Worm (Caenorhabditis elegans) whole organism, late embryonic: ENCODE data around the gene K02F6.7.

Experiments used
- F13H6.1 ChIP-seq: sonication (generic microtip); optimal IDR thresholded peaks from 2 replicates; lab custom pipeline; 2016; ENCODE audit warnings: missing genetic modification characterization, missing compliant biosample characterization
- K02D7.2 ChIP-seq: sonication (generic microtip); optimal IDR thresholded peaks from 2 replicates; lab custom pipeline; 2017; ENCODE audit warnings: mild to moderate bottlenecking, missing genetic modification characterization, missing compliant biosample characterization
- K09A11.1 ChIP-seq: sonication (generic microtip); optimal IDR thresholded peaks from 2 replicates; lab custom pipeline; 2017; ENCODE audit warnings: antibody characterized with exemption, mild to moderate bottlenecking, missing genetic modification characterization, missing compliant biosample characterization; ENCODE audit not compliant: insufficient read depth
- T23F11.4 ChIP-seq: fragments of 200-800 bp; sonication (Bioruptor generic); optimal IDR thresholded peaks from 2 replicates; lab custom pipeline; 2018; ENCODE audit warnings: mild to moderate bottlenecking, missing genetic modification characterization, missing compliant biosample characterization
- ahr-1 ChIP-seq: sonication (generic microtip); optimal IDR thresholded peaks from 2 replicates; lab custom pipeline; 2016; ENCODE audit warnings: missing genetic modification characterization, missing compliant biosample characterization
- ceh-18 ChIP-seq: sonication (generic microtip); optimal IDR thresholded peaks from 2 replicates; lab custom pipeline; 2016; ENCODE audit warnings: missing genetic modification characterization, missing compliant biosample characterization
- ceh-19 ChIP-seq: fragments of 200-800 bp; sonication (Bioruptor generic); optimal IDR thresholded peaks from 2 replicates; lab custom pipeline; 2018; ENCODE audit warnings: mild to moderate bottlenecking, missing genetic modification characterization, missing compliant biosample characterization
- ceh-31 ChIP-seq: sonication (generic microtip); optimal IDR thresholded peaks from 2 replicates; lab custom pipeline; 2016; ENCODE audit warnings: missing genetic modification characterization, missing compliant biosample characterization
- ceh-45 ChIP-seq: fragments of 200-800 bp; sonication (Bioruptor generic); IDR thresholded peaks from 2 replicates; pipeline ENCODE4 v1.3.6; 2022; ENCODE audit warnings: missing genetic modification reagents, missing genetic modification characterization, missing compliant biosample characterization
- ceh-6 ChIP-seq: fragments of 200-800 bp; sonication (Bioruptor generic); optimal IDR thresholded peaks from 2 replicates; lab custom pipeline; 2018; ENCODE audit warnings: mild to moderate bottlenecking, missing genetic modification characterization, missing compliant biosample characterization
- dmd-4 ChIP-seq: sonication (generic microtip); optimal IDR thresholded peaks from 2 replicates; lab custom pipeline; 2016; ENCODE audit warnings: borderline replicate concordance, missing genetic modification characterization, missing compliant biosample characterization
- dve-1 ChIP-seq: sonication (generic microtip); optimal IDR thresholded peaks from 2 replicates; lab custom pipeline; 2017; ENCODE audit warnings: antibody characterized with exemption, mild to moderate bottlenecking, missing genetic modification characterization, missing compliant biosample characterization
- elt-2 ChIP-seq: sonication (generic microtip); optimal IDR thresholded peaks from 2 replicates; lab custom pipeline; 2016; ENCODE audit warnings: missing genetic modification reagents, missing genetic modification characterization, missing compliant biosample characterization
- elt-4 ChIP-seq: sonication (generic microtip); optimal IDR thresholded peaks from 2 replicates; lab custom pipeline; 2016; ENCODE audit warnings: missing genetic modification characterization, missing compliant biosample characterization
- eyg-1 ChIP-seq: sonication (generic microtip); optimal IDR thresholded peaks from 2 replicates; lab custom pipeline; 2016; ENCODE audit warnings: missing genotype, missing genetic modification characterization, missing compliant biosample characterization
- fax-1 ChIP-seq: sonication (generic microtip); optimal IDR thresholded peaks from 2 replicates; lab custom pipeline; 2016; ENCODE audit warnings: missing genotype, missing genetic modification characterization, missing compliant biosample characterization
- fkh-6 ChIP-seq: sonication (generic microtip); optimal IDR thresholded peaks from 2 replicates; lab custom pipeline; 2016; ENCODE audit warnings: missing genetic modification characterization, missing compliant biosample characterization
- gmeb-2 ChIP-seq: sonication (generic microtip); optimal IDR thresholded peaks from 2 replicates; lab custom pipeline; 2016; ENCODE audit warnings: missing genetic modification characterization, inconsistent platforms, missing compliant biosample characterization
- hlh-13 ChIP-seq: fragments of 200-800 bp; sonication (Bioruptor generic); optimal IDR thresholded peaks from 2 replicates; lab custom pipeline; 2018; ENCODE audit warnings: mild to moderate bottlenecking, missing genetic modification characterization, missing compliant biosample characterization
- hlh-6 ChIP-seq: sonication (generic microtip); optimal IDR thresholded peaks from 2 replicates; lab custom pipeline; 2016; ENCODE audit warnings: missing genotype, missing genetic modification characterization, missing compliant biosample characterization
- nfya-1 ChIP-seq: sonication (generic microtip); optimal IDR thresholded peaks from 2 replicates; lab custom pipeline; 2017; ENCODE audit warnings: missing genetic modification characterization, mild to moderate bottlenecking, missing compliant biosample characterization, antibody characterized with exemption, moderate library complexity
- nhr-232 ChIP-seq: sonication (generic microtip); optimal IDR thresholded peaks from 2 replicates; lab custom pipeline; 2016; ENCODE audit warnings: missing genetic modification characterization, missing compliant biosample characterization
- odd-2 ChIP-seq: sonication (generic microtip); optimal IDR thresholded peaks from 2 replicates; lab custom pipeline; 2017; ENCODE audit warnings: antibody characterized with exemption, mild to moderate bottlenecking, missing genetic modification characterization, missing compliant biosample characterization
- pat-9 ChIP-seq: fragments of 200-800 bp; sonication (Bioruptor generic); optimal IDR thresholded peaks from 2 replicates; lab custom pipeline; 2018; ENCODE audit warnings: mild to moderate bottlenecking, missing genetic modification characterization, moderate library complexity, missing compliant biosample characterization
- pax-1 ChIP-seq: fragments of 150-350 bp; optimal IDR thresholded peaks from 2 replicates; lab custom pipeline; 2014; ENCODE audit warnings: missing biosample characterization, missing genetic modification characterization
- syd-9 ChIP-seq: sonication (generic microtip); optimal IDR thresholded peaks from 2 replicates; lab custom pipeline; 2016; ENCODE audit warnings: mild to moderate bottlenecking, missing genetic modification characterization, moderate library complexity, missing compliant biosample characterization
- tbx-2 ChIP-seq: sonication (generic microtip); optimal IDR thresholded peaks from 2 replicates; lab custom pipeline; 2016; ENCODE audit warnings: missing genetic modification characterization, missing compliant biosample characterization
- ttx-3 ChIP-seq: sonication (generic microtip); optimal IDR thresholded peaks from 2 replicates; lab custom pipeline; 2016; ENCODE audit warnings: missing genetic modification reagents, missing genetic modification characterization, missing compliant biosample characterization
- unc-42 ChIP-seq: sonication (generic microtip); optimal IDR thresholded peaks from 2 replicates; lab custom pipeline; 2016; ENCODE audit warnings: missing genotype, missing genetic modification characterization, missing compliant biosample characterization
- unc-55 ChIP-seq: sonication (generic microtip); optimal IDR thresholded peaks from 2 replicates; lab custom pipeline; 2017; ENCODE audit warnings: missing biosample characterization, missing genetic modification reagents, missing genetic modification characterization

K02F6.7 gene

DNA sequence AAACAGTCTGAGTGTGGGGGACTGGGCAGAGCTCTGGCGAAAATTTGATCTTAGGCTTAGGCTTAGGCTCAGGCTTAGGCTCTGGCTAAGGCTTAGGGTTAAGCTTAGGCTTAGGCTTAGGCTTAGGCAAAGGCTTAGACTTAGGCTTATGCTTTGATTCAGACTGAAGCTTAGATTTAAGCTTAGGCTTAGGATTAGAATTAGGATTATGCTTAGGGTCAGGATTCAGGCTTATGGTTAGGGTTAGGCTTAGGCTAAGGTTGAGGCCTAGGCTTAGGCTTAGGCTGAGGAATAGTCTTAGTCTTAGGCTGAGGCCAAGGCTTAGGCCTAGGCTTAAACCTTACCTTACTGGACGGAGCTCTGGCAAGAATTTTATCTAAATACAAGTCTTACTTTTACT, 10.8 kb downstream of the K02F6.7 start:
- peak; percentile 69 for TF ChIP-seq dve-1
- no peak for TF ChIP-seq ceh-31

DNA sequence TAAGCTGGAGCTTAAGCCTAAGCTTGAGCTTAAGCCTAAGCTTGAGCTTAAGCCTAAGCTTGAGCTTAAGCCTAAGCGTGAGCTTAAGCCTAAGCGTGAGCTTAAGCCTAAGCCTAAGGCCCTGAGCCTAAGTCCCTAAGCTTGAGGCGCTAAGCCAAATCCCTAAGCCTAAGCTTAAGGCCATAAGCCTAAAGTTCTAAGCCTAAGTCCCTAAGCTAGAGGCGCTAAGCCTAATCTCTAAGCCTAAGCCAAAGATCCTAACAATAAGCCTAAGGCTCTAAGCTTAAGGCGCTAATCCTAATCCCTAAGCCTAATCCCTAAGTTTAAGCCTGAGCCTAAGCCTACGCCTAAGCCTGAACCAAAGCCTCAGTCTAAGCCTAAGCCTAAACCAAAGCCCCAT, 12.0 kb downstream of the K02F6.7 start:
- TF ChIP-seq T23F11.4 (GFP tag; lab: Kevin White, UChicago) (no peak), fax-1 (tag; lab: Kevin White, UChicago) (no peak), dve-1 (peak; percentile 100), ttx-3 (no peak)

DNA sequence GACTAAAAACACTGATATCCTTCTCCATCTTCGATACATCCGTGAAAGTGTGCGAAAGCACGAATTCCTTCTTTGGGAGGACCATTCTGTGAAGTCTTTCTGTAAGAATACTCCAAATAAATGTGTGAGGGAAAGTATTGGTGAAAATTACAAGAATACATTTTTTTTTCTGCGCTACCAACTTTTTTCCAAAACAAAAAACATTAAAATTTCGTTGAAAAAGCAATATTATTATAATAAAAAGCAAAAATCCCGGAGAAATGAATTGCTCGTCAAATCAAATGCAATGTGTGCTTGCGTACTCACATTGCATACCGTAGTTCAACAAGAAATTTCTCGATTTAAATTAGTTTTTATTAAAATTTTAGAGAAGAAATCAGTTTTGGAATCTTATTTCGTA, 15.7 kb downstream of the K02F6.7 start, which contains the start of gene bath-13:
Gene bath-13, minus strand, starts transcription at position 101 of the 400 bp plus-strand sequence.
- TF ChIP-seq fkh-6 (tag; lab: Kevin White, UChicago): no peak
- TF ChIP-seq ceh-45: no peak
- TF ChIP-seq elt-2: no peak
- TF ChIP-seq dve-1: no peak
- no peak for TF ChIP-seq hlh-6 (tag; lab: Kevin White, UChicago)
- TF ChIP-seq eyg-1 (tag; lab: Kevin White, UChicago): no peak
- no peak for TF ChIP-seq syd-9
- no peak for TF ChIP-seq ceh-31

DNA sequence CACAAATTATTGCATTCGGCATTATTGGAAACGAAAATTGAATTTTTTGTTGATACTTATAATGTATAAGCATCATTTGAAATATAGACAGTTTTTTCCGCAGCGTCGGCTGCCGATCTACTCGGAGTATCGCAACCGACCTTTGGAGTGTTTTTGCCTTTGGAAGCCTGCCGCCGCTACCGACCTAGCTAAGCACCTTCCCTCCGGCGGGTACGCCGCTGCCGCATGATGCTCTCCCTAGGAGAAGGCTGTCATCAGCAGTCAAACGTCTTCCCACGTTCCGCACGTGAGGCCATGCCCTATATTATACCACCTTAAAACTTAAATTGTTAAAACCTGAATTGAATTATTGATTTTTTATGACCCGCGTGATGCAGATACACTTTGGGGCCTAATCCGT, 19.2 kb downstream of the K02F6.7 start:
- no peak for TF ChIP-seq eyg-1 (tag; lab: Kevin White, UChicago)
- no peak for TF ChIP-seq tbx-2 (tag; lab: Kevin White, UChicago)
- TF ChIP-seq K09A11.1 (tag; lab: Kevin White, UChicago): no peak
- no peak for TF ChIP-seq ceh-19
- no peak for TF ChIP-seq nhr-232 (tag; lab: Kevin White, UChicago)
- no peak for TF ChIP-seq dmd-4 (tag; lab: Kevin White, UChicago)

DNA sequence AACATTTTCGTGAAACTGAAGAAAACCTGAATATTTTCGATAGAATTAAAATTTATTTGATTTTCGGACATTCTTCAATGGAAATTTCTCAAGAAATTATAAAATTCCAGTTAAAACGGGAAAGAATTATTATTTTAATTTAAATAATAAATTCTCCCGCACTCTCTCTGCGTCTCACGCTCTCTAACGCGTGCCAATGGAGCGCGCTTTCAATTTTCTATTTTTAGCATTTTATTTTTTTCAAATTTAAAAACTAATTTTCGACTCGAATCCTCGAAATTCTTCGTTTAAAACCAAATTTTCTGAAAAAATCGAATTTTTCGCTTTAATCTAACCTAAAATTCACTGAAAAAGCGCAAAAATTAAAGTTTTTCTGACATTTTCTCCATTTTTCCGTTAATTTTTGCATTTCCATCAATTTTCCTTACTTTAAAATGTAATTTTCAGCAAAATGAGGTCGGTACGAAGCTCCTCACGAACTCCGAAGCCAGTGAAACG, 33.2 kb downstream of the K02F6.7 start, which contains the start of gene gbas-1:
Gene gbas-1, plus strand, starts transcription at position 448 of the 498 bp plus-strand sequence.
- peak; percentile 16 for TF ChIP-seq nfya-1
- no peak for TF ChIP-seq gmeb-2 (tag; lab: Kevin White, UChicago)

DNA sequence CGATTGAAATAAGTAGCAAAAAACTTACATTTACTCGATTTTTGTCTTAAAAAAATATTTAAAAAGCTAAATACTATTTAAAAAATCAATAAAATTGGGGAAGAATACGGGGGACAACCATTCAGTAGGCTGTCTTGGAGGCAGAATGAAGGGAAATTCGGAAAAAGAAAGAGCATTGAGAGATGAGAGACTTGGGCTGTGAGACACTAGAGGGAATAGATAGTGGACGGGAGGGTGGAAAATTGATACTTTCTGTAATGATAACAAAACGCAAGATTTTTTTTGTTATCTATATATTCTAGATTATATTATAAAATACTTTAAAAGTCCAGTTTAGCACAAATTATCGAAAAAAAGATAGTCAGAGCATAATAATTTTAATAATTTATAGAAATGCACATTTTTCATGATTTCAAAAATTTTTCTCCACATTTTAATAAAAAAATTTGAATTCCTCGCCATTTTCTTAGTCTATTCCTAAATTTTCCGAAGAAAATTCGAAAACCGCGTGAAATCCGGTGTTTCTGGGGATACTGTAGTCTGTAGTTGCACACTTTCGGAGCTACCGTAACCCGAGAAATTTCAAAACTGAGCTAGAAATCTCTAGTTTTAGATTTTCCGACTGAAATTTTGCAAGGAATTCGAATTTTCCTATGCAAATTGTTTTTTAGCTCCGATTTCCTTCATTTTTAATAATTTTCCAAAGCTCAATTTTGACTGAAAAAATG, 33.8 kb downstream of the K02F6.7 start:
- TF ChIP-seq dmd-4 (tag; lab: Kevin White, UChicago) (no peak), ceh-18 (no peak), elt-2 (peak; percentile 84), hlh-13 (GFP tag; lab: Kevin White, UChicago) (no peak), unc-55 (no peak), odd-2 (tag; lab: Kevin White, UChicago) (no peak)

DNA sequence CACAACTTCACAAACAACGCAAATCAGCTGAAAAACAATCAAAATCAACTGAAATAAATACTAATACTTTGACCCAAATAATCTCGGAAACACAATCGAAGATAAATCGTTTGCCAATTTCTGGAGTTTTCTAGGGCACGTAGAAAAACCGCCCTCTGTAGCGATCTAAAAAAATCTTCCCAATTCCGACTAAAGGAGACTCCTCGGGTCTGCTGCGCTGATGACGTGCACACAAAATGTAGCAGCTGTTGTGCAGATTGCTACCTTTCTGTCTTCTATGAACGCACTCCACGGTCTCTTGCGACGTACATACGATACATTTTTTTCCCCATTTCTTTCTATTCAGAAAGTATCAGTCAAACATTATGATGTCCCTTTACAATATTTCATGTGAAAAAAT, 49.3 kb downstream of the K02F6.7 start, which contains the start of gene F53G2.1:
Gene F53G2.1, plus strand, starts transcription at position 301 of the 400 bp plus-strand sequence.
- TF ChIP-seq fkh-6 (tag; lab: Kevin White, UChicago) (no peak), elt-4 (no peak), eyg-1 (tag; lab: Kevin White, UChicago) (no peak), fax-1 (tag; lab: Kevin White, UChicago) (no peak), F13H6.1 (no peak), ahr-1 (no peak), pax-1 (tag; lab: Kevin White, UChicago) (no peak), pat-9 (tag; lab: Kevin White, UChicago) (no peak), unc-42 (tag; lab: Kevin White, UChicago) (no peak), K02D7.2 (no peak), ceh-6 (GFP tag; lab: Kevin White, UChicago) (no peak)
- TF ChIP-seq, all 69 proteins: peak for 0
